Fruit fly (Drosophila melanogaster): ENCODE results near the gene E2f1.

E2f1 gene

dm6 chr3R:21591962-21592361 is 68.7 kb downstream of the E2f1 start (continued):
- TF ChIP-seq pdm3 (GFP tag; optimal IDR thresholded peaks at IDR 0.05) (no peak), achi (GFP tag; optimal IDR thresholded peaks at IDR 0.05) (no peak), salr (GFP tag; optimal IDR thresholded peaks at IDR 0.05) (no peak), svp (GFP tag) (no peak), Smox (GFP tag; optimal IDR thresholded peaks at IDR 0.05) (no peak), fd85E (GFP tag; optimal IDR thresholded peaks at IDR 0.05) (no peak), Gug (GFP tag; IDR thresholded peaks at IDR 0.05) (no peak), eg (GFP tag; IDR thresholded peaks at IDR 0.05) (peak; percentile 39; the same call in 1 of the 3 replicates), dac (GFP tag; optimal IDR thresholded peaks at IDR 0.05) (no peak), lz (GFP tag; optimal IDR thresholded peaks at IDR 0.05) (no peak), Eip75B (GFP tag; optimal IDR thresholded peaks at IDR 0.05) (no peak), CG34406 (GFP tag; optimal IDR thresholded peaks at IDR 0.05) (no peak), CG16779 (tag; optimal IDR thresholded peaks at IDR 0.05) (peak; percentile 28), Sox102F (GFP tag; optimal IDR thresholded peaks at IDR 0.05) (no peak), CG8119 (GFP tag; IDR thresholded peaks at IDR 0.05) (peak; percentile 29; the same call in 1 of the 3 replicates), Met (GFP tag; optimal IDR thresholded peaks at IDR 0.05) (no peak), CG6808 (GFP tag; optimal IDR thresholded peaks at IDR 0.05) (peak; percentile 58), OdsH (GFP tag; optimal IDR thresholded peaks at IDR 0.05) (no peak), CG1621 (tag; optimal IDR thresholded peaks at IDR 0.05) (peak; percentile 62), CG8632 (GFP tag; optimal IDR thresholded peaks at IDR 0.05) (no peak), Hr4 (GFP tag; optimal IDR thresholded peaks at IDR 0.05) (no peak), Lpt (GFP tag; optimal IDR thresholded peaks at IDR 0.05) (peak; percentile 5), Eip93F (GFP tag; optimal IDR thresholded peaks at IDR 0.05) (no peak), CG31627 (GFP tag; optimal IDR thresholded peaks at IDR 0.05) (no peak), CG11294 (GFP tag; IDR thresholded peaks at IDR 0.05) (peak; percentile 5; the same call in 1 of the 2 replicates), Ets96B (tag; optimal IDR thresholded peaks at IDR 0.05) (peak; percentile 39), CG7368 (GFP tag; optimal IDR thresholded peaks at IDR 0.05) (no peak), Sox15 (GFP tag; optimal IDR thresholded peaks at IDR 0.05) (no peak), CG11762 (GFP tag; optimal IDR thresholded peaks at IDR 0.05; ENCODE audit: insufficient read depth) (no peak), Hr39 (GFP tag; optimal IDR thresholded peaks at IDR 0.05) (no peak), CG6276 (GFP tag; optimal IDR thresholded peaks at IDR 0.05) (peak; percentile 18)

dm6 chr3R:21591370-21591743 is 69.3 kb downstream of the E2f1 start:
- TF ChIP-seq Sox15 (GFP tag; optimal IDR thresholded peaks at IDR 0.05) (no peak), Eip78C (GFP tag) (peak; percentile 43)

dm6 chr3R:21590677-21591369 is 69.8 kb downstream of the E2f1 start:
- TF ChIP-seq pdm3 (GFP tag; optimal IDR thresholded peaks at IDR 0.05) (peak; percentile 45), spab (GFP tag; optimal IDR thresholded peaks at IDR 0.05) (peak; percentile 36), Eip75B (GFP tag; optimal IDR thresholded peaks at IDR 0.05) (no peak), Eip78C (GFP tag) (peak; percentile 80), acj6 (GFP tag; optimal IDR thresholded peaks at IDR 0.05) (peak; percentile 61), net (GFP tag; optimal IDR thresholded peaks at IDR 0.05) (no peak), fkh (GFP tag; optimal IDR thresholded peaks at IDR 0.05) (peak; percentile 98), CG7368 (GFP tag; optimal IDR thresholded peaks at IDR 0.05) (peak; percentile 62), CG3032 (tag; optimal IDR thresholded peaks at IDR 0.05) (no peak), CG10669 (GFP tag; optimal IDR thresholded peaks at IDR 0.05) (peak; percentile 54), CG6854 (GFP tag; optimal IDR thresholded peaks at IDR 0.05) (no peak), CG34406 (GFP tag; optimal IDR thresholded peaks at IDR 0.05) (peak; percentile 40), fd85E (GFP tag; optimal IDR thresholded peaks at IDR 0.05) (no peak), dsx (GFP tag; optimal IDR thresholded peaks at IDR 0.05; ENCODE audit: poor library complexity, severe bottlenecking) (no peak), CG15336 (GFP tag; IDR thresholded peaks at IDR 0.05) (no peak), cyc (GFP tag; optimal IDR thresholded peaks at IDR 0.05) (peak; percentile 42), Sox102F (GFP tag; optimal IDR thresholded peaks at IDR 0.05) (peak; percentile 4), Hr38 (GFP tag; optimal IDR thresholded peaks at IDR 0.05) (peak; percentile 73), svp (GFP tag) (peak; percentile 94), CG1621 (tag; optimal IDR thresholded peaks at IDR 0.05) (peak; percentile 12), Smox (GFP tag; optimal IDR thresholded peaks at IDR 0.05) (peak; percentile 31), Gug (GFP tag; IDR thresholded peaks at IDR 0.05) (peak; percentile 41; the same call in 1 of the 2 replicates), CG11902 (GFP tag; optimal IDR thresholded peaks at IDR 0.05) (peak; percentile 69), CG11762 (GFP tag; optimal IDR thresholded peaks at IDR 0.05; ENCODE audit: insufficient read depth) (peak; percentile 45), CG6792 (GFP tag; optimal IDR thresholded peaks at IDR 0.05) (peak; percentile 69), salr (GFP tag; optimal IDR thresholded peaks at IDR 0.05) (peak in 1 of 2 experiments; percentile 10), Hr4 (GFP tag; optimal IDR thresholded peaks at IDR 0.05) (no peak), Hr39 (GFP tag; optimal IDR thresholded peaks at IDR 0.05) (peak; percentile 49), CG6276 (GFP tag; optimal IDR thresholded peaks at IDR 0.05) (no peak), topi (GFP tag; optimal IDR thresholded peaks at IDR 0.05) (peak; percentile 76), CG8119 (GFP tag; IDR thresholded peaks at IDR 0.05) (0 out of 3 replicates have a peak, but pooled peaks have one; percentile 33)

Measured in whole organism, prepupa.